Worm (Caenorhabditis elegans) whole organism, L1 larva: Measurements from ENCODE around the gene sdz-9.
A peak's percentile ranks its signal among the peaks of the same experiment; 100 is the strongest.

Experiments used
- F16B12.6 ChIP-seq: fragments of 150-350 bp; optimal IDR thresholded peaks from 2 replicates; lab custom pipeline; 2014; ENCODE audit warnings: missing biosample characterization, missing genetic modification characterization
- blmp-1 ChIP-seq: fragments of 150-350 bp; optimal IDR thresholded peaks from 2 replicates; lab custom pipeline; 2014; ENCODE audit warnings: missing biosample characterization, missing genetic modification characterization
- ceh-82 ChIP-seq, 3 experiments: fragments of 150-350 bp in 1 of 3; sonication (generic microtip) in 2 of 3; optimal IDR thresholded peaks; 2 replicates each; lab custom pipeline; 2014 to 2017; ENCODE audit warnings: missing biosample characterization in 3 of 3, missing genetic modification characterization in 3 of 3
- ceh-90 ChIP-seq: sonication (generic microtip); optimal IDR thresholded peaks from 2 replicates; lab custom pipeline; 2016; ENCODE audit warnings: missing genetic modification characterization, missing compliant biosample characterization
- efl-1 ChIP-seq, 4 experiments: fragments of 150-350 bp; optimal IDR thresholded peaks in 3 of 4; peaks in 1 of 4; 1 replicate in 1 of 4; 2 replicates in 3 of 4; lab custom pipeline; 2014; ENCODE audit warnings: missing biosample characterization in 2 of 4, missing genetic modification characterization in 2 of 4, missing genetic modification reagents in 2 of 4
- egl-13 ChIP-seq: sonication (generic microtip); optimal IDR thresholded peaks from 2 replicates; lab custom pipeline; 2016; ENCODE audit warnings: missing genotype, missing genetic modification reagents, missing genetic modification characterization, missing compliant biosample characterization
- egl-27 ChIP-seq, 2 experiments: fragments of 150-350 bp in 1 of 2; sonication (generic microtip); optimal IDR thresholded peaks; 3 replicates each; lab custom pipeline; 2017 to 2018; ENCODE audit warnings: missing biosample characterization in 2 of 2, missing genetic modification characterization in 2 of 2, missing genetic modification reagents in 2 of 2
- ets-5 ChIP-seq: fragments of 200-800 bp; sonication (Bioruptor generic); IDR thresholded peaks from 2 replicates; pipeline ENCODE4 v1.3.6; 2022; ENCODE audit warnings: missing genetic modification characterization, missing compliant biosample characterization
- hlh-17 ChIP-seq: fragments of 200-800 bp; sonication (Bioruptor generic); optimal IDR thresholded peaks from 2 replicates; lab custom pipeline; 2018; ENCODE audit warnings: missing genetic modification characterization, mild to moderate bottlenecking, missing compliant biosample characterization, moderate library complexity, borderline replicate concordance
- hpl-2 ChIP-seq: fragments of 150-350 bp; optimal IDR thresholded peaks from 2 replicates; lab custom pipeline; 2014; ENCODE audit warnings: missing biosample characterization, missing genetic modification reagents, missing genetic modification characterization
- isw-1 ChIP-seq: fragments of 200-800 bp; sonication (Bioruptor generic); IDR thresholded peaks from 2 replicates; pipeline ENCODE4 v1.3.6; 2022; ENCODE audit warnings: missing genetic modification characterization, missing compliant biosample characterization
- lin-13 ChIP-seq: fragments of 150-350 bp; optimal IDR thresholded peaks from 2 replicates; lab custom pipeline; 2014; ENCODE audit warnings: missing biosample characterization, missing genetic modification reagents, missing genetic modification characterization
- lin-14 ChIP-seq: fragments of 200-800 bp; sonication (Bioruptor generic); optimal IDR thresholded peaks from 2 replicates; lab custom pipeline; 2018; ENCODE audit warnings: mild to moderate bottlenecking, missing genetic modification characterization, moderate library complexity, missing compliant biosample characterization
- lsy-2 ChIP-seq, 2 experiments: fragments of 150-350 bp; optimal IDR thresholded peaks; 2 replicates each; lab custom pipeline; 2014; ENCODE audit warnings: missing biosample characterization in 2 of 2, missing genetic modification characterization in 2 of 2
- mab-9 ChIP-seq: fragments of 200-800 bp; sonication (Bioruptor generic); IDR thresholded peaks from 2 replicates; pipeline ENCODE4 v1.3.6; 2022; ENCODE audit warnings: missing genetic modification reagents, missing genetic modification characterization, missing compliant biosample characterization
- mdl-1 ChIP-seq, 2 experiments: fragments of 150-350 bp; optimal IDR thresholded peaks; 2 replicates each; lab custom pipeline; 2014 to 2017; ENCODE audit warnings: missing biosample characterization in 2 of 2, missing genetic modification characterization in 2 of 2, inconsistent platforms in 1 of 2
- mep-1 ChIP-seq: fragments of 150-350 bp; optimal IDR thresholded peaks from 2 replicates; lab custom pipeline; 2014; ENCODE audit warnings: missing biosample characterization, missing genetic modification characterization
- nhr-237 ChIP-seq: fragments of 150-350 bp; optimal IDR thresholded peaks from 2 replicates; lab custom pipeline; 2014; ENCODE audit warnings: missing biosample characterization, missing genetic modification characterization
- nhr-84 ChIP-seq: sonication (generic microtip); optimal IDR thresholded peaks from 2 replicates; lab custom pipeline; 2017; ENCODE audit warnings: missing biosample characterization, missing genetic modification characterization
- nhr-90 ChIP-seq: sonication (generic microtip); optimal IDR thresholded peaks from 2 replicates; lab custom pipeline; 2016; ENCODE audit warnings: mild to moderate bottlenecking, missing genetic modification characterization, missing compliant biosample characterization; ENCODE audit not compliant: poor library complexity
- pag-3 ChIP-seq: sonication (generic microtip); optimal IDR thresholded peaks from 2 replicates; lab custom pipeline; 2017; ENCODE audit warnings: missing genetic modification characterization, mild to moderate bottlenecking, missing compliant biosample characterization, antibody characterized with exemption, borderline replicate concordance; ENCODE audit not compliant: insufficient read depth
- pax-3 ChIP-seq: fragments of 200-800 bp; sonication (Bioruptor generic); optimal IDR thresholded peaks from 2 replicates; lab custom pipeline; 2018; ENCODE audit warnings: mild to moderate bottlenecking, missing genetic modification characterization, moderate library complexity, missing compliant biosample characterization
- sox-4 ChIP-seq: sonication (generic microtip); optimal IDR thresholded peaks from 2 replicates; lab custom pipeline; 2016; ENCODE audit warnings: missing genetic modification characterization, missing compliant biosample characterization
- sup-37 ChIP-seq: fragments of 200-800 bp; sonication (Bioruptor generic); optimal IDR thresholded peaks from 2 replicates; lab custom pipeline; 2018; ENCODE audit warnings: mild to moderate bottlenecking, missing genetic modification characterization, missing compliant biosample characterization
- swsn-7 ChIP-seq: sonication (generic microtip); optimal IDR thresholded peaks from 2 replicates; lab custom pipeline; 2016; ENCODE audit warnings: missing genetic modification characterization, missing compliant biosample characterization
- unc-130 ChIP-seq: fragments of 150-350 bp; optimal IDR thresholded peaks from 2 replicates; lab custom pipeline; 2017; ENCODE audit warnings: missing biosample characterization, missing genetic modification characterization, inconsistent platforms
- unc-30 ChIP-seq: sonication (generic microtip); optimal IDR thresholded peaks from 2 replicates; lab custom pipeline; 2017; ENCODE audit warnings: missing biosample characterization, missing genetic modification characterization
- unc-62 ChIP-seq: fragments of 150-350 bp; optimal IDR thresholded peaks from 2 replicates; lab custom pipeline; 2014; ENCODE audit warnings: missing biosample characterization, missing genetic modification reagents, missing genetic modification characterization
- unc-98 ChIP-seq: fragments of 200-800 bp; sonication (Bioruptor generic); IDR thresholded peaks from 2 replicates; pipeline ENCODE4 v1.3.6; 2022; ENCODE audit warnings: missing genetic modification characterization, missing compliant biosample characterization
- vab-15 ChIP-seq: sonication (generic microtip); optimal IDR thresholded peaks from 2 replicates; lab custom pipeline; 2017; ENCODE audit warnings: missing genotype, mild to moderate bottlenecking, missing genetic modification characterization, missing compliant biosample characterization
- xbp-1 ChIP-seq: sonication (generic microtip); optimal IDR thresholded peaks from 2 replicates; lab custom pipeline; 2016; ENCODE audit warnings: missing genetic modification characterization, missing compliant biosample characterization
- zag-1 ChIP-seq: fragments of 150-350 bp; optimal IDR thresholded peaks from 2 replicates; lab custom pipeline; 2014; ENCODE audit warnings: missing biosample characterization, missing genetic modification characterization
- zip-4 ChIP-seq: fragments of 200-800 bp; sonication (Bioruptor generic); optimal IDR thresholded peaks from 2 replicates; lab custom pipeline; 2018; ENCODE audit warnings: mild to moderate bottlenecking, missing genetic modification characterization, moderate library complexity, missing compliant biosample characterization
- ztf-11 ChIP-seq, 2 experiments: sonication (generic microtip); optimal IDR thresholded peaks; 2 replicates each; lab custom pipeline; 2016 to 2017; ENCODE audit warnings: missing genetic modification characterization in 2 of 2, missing biosample characterization in 1 of 2, missing compliant biosample characterization in 1 of 2

The sdz-9 gene

DNA sequence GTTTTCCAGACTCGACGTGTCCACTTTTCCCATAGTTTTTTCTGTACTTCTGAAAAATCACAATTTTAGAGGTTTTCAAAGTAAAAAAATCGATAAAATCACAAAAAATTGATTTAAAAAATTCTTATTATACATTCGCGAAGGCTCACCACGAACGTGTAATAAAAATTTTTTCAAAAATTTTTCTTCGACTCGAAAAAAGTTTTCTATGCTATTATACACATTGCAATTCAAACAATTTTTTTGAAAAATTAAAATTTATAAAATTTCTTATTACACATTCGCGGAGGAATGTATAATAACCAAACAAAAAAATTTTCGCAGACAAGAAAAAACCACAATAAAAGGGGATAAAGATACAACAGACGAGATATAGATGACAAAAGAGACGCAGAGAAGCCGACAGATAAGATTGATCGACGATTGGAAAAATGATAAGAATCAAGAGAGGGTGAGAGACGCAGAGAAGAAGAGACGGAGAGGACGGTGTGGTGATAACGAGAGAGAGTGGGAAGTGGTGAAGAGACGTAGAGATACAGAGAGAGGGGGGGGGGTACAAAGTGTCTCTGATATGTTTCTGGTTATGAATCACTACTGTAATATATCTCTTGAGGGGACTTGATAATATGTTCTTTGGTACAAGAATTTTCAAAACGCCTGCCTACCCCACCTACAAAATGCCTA, 27.3 kb upstream of the sdz-9 start, which contains the start of gene nhr-119 (continued):
- no peak for TF ChIP-seq mab-9
- TF ChIP-seq F16B12.6 (tag; lab: Kevin White, UChicago): no peak
- no peak for TF ChIP-seq isw-1 (GFP tag; lab: Robert Waterston, UW)
- peak; percentile 26 for TF ChIP-seq lin-13 (GFP tag; lab: Kevin White, UChicago)
- peak; percentile 69 for TF ChIP-seq blmp-1 (tag; lab: Kevin White, UChicago)
- TF ChIP-seq, all 84 proteins: peak for 34

ce11 chrII:2797951-2798350, 24.5 kb upstream of the sdz-9 start:
- no peak for TF ChIP-seq hpl-2 (GFP tag; lab: Kevin White, UChicago)
- TF ChIP-seq efl-1 (optimal IDR thresholded peaks at IDR 0.05; lab: Kevin White, UChicago): no peak
- TF ChIP-seq efl-1 (GFP tag; optimal IDR thresholded peaks at IDR 0.05 in 1 of 2; lab: Kevin White, UChicago): peak in 1 of 2 experiments; percentile 63

ce11 chrII:2796431-2796830, 23.0 kb upstream of the sdz-9 start:
- TF ChIP-seq efl-1 (optimal IDR thresholded peaks at IDR 0.05; lab: Kevin White, UChicago) (no peak), efl-1 (GFP tag; optimal IDR thresholded peaks at IDR 0.05 in 1 of 2; lab: Kevin White, UChicago) (peak in 1 of 2 experiments; percentile 87), egl-27 (tag; optimal IDR thresholded peaks at IDR 0.05; lab: Kevin White, UChicago) (no peak)

DNA sequence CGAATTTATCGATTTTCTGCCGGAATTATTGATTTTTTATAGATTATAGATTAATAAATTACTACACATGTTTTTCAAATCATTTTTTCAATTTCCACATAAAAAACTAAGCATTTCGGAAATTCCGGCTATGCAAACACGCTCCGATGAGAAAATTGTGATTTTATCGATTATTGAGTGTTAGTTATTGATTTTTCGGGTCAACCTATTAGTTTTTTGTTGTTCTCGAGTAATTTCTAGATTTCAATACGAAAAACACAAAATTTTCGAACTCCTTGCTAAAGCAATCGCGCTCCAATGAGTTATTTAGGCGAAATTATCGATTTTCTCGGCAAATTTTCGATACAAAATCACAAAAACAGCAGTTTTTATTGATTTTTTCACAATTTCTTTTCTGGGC, 22.0 kb upstream of the sdz-9 start:
- no peak for TF ChIP-seq ztf-11 (tag; optimal IDR thresholded peaks at IDR 0.05; lab: Kevin White, UChicago)
- TF ChIP-seq sup-37 (GFP tag; lab: Kevin White, UChicago): no peak
- TF ChIP-seq nhr-90: no peak
- TF ChIP-seq unc-30 (tag; lab: Kevin White, UChicago): no peak
- TF ChIP-seq zip-4: no peak
- TF ChIP-seq unc-98 (GFP tag; lab: Robert Waterston, UW): no peak
- TF ChIP-seq ceh-90: no peak
- TF ChIP-seq nhr-237 (tag; lab: Kevin White, UChicago): no peak
- TF ChIP-seq lin-13 (GFP tag; lab: Kevin White, UChicago): no peak
- no peak for TF ChIP-seq pax-3
- no peak for TF ChIP-seq lsy-2 (tag; optimal IDR thresholded peaks at IDR 0.05; lab: Kevin White, UChicago)
- no peak for TF ChIP-seq egl-13 (tag; lab: Kevin White, UChicago)
- TF ChIP-seq mdl-1 (tag; optimal IDR thresholded peaks at IDR 0.05; lab: Kevin White, UChicago): no peak

- TF ChIP-seq vab-15 (tag; lab: Kevin White, UChicago) (no peak), hpl-2 (GFP tag; lab: Kevin White, UChicago) (no peak), ceh-82 (tag; optimal IDR thresholded peaks at IDR 0.05; lab: Kevin White, UChicago) (no peak), lin-14 (GFP tag; lab: Kevin White, UChicago) (no peak), isw-1 (GFP tag; lab: Robert Waterston, UW) (no peak), mdl-1 (tag; optimal IDR thresholded peaks at IDR 0.05; lab: Kevin White, UChicago) (no peak), swsn-7 (tag; lab: Kevin White, UChicago) (no peak), pag-3 (tag; lab: Kevin White, UChicago) (no peak), mep-1 (tag; lab: Kevin White, UChicago) (no peak)
Observed at ce11 chrII:2791693-2792092, 18.3 kb upstream of the sdz-9 start.

DNA sequence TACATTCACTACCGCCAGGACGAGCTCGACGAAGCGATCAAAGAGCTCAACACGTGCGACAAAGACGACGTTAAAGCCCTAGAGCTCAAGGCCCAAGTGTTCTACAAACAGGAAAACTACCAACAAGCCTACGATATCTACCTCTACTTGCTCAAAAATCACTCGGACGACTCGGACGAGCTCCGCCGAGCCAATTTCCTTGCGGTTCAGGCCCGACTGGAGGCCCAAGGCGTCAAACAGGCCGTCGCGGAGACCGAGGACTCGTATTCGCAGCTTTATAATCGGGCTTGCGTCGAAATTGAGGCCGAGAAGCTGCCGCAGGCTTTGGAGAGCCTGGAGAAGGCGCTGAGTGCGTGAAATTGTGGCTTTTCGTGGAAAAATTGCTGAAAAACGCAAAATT, 14.4 kb upstream of the sdz-9 start:
- no peak for TF ChIP-seq unc-62 (GFP tag; lab: Kevin White, UChicago)
- no peak for TF ChIP-seq nhr-84 (tag; lab: Kevin White, UChicago)
- no peak for TF ChIP-seq swsn-7 (tag; lab: Kevin White, UChicago)
- TF ChIP-seq sox-4: no peak
- TF ChIP-seq hlh-17: no peak
- TF ChIP-seq unc-30 (tag; lab: Kevin White, UChicago): no peak
- TF ChIP-seq ets-5 (GFP tag; lab: Robert Waterston, UW): no peak
- TF ChIP-seq unc-130 (tag; lab: Kevin White, UChicago): no peak
- TF ChIP-seq xbp-1 (tag; lab: Kevin White, UChicago): no peak
- no peak for TF ChIP-seq zag-1 (tag; lab: Kevin White, UChicago)
